Fruit fly (Drosophila melanogaster) whole organism, pupa: ENCODE data around the gene CG11768.

Experiments used
- CG10348 ChIP-seq: fragments of 200-800 bp; sonication (Bioruptor generic); IDR thresholded peaks from 2 replicates; pipeline ENCODE4 v1.3.6; 2022; ENCODE audit warnings: missing biosample characterization, missing genetic modification characterization
- CG12605 ChIP-seq: fragments of 200-800 bp; sonication (Bioruptor generic); IDR thresholded peaks from 2 replicates; pipeline ENCODE4 v1.3.6; 2022; ENCODE audit warnings: missing biosample characterization, missing genetic modification characterization
- CG13204 ChIP-seq: fragments of 200-800 bp; sonication (Bioruptor generic); optimal IDR thresholded peaks from 2 replicates; lab custom pipeline; 2018; ENCODE audit warnings: missing biosample characterization, mild to moderate bottlenecking, missing genetic modification characterization, moderate library complexity
- CG14655 ChIP-seq: fragments of 200-800 bp; sonication (Bioruptor generic); optimal IDR thresholded peaks from 3 replicates; lab custom pipeline; 2017; ENCODE audit warnings: mild to moderate bottlenecking, missing biosample characterization, missing genetic modification reagents, missing genetic modification characterization
- CG15710 ChIP-seq: fragments of 200-800 bp; sonication (Bioruptor generic); optimal IDR thresholded peaks from 2 replicates; lab custom pipeline; 2018; ENCODE audit warnings: missing biosample characterization, mild to moderate bottlenecking, missing genetic modification characterization, moderate library complexity
- CG17806 ChIP-seq: fragments of 200-800 bp; sonication (Bioruptor generic); optimal IDR thresholded peaks from 2 replicates; lab custom pipeline; 2018; ENCODE audit warnings: missing biosample characterization, mild to moderate bottlenecking, missing genetic modification characterization, moderate library complexity
- CG32121 ChIP-seq: fragments of 200-800 bp; sonication (Bioruptor generic); IDR thresholded peaks from 2 replicates; pipeline ENCODE4 v1.3.6; 2022; ENCODE audit warnings: missing biosample characterization, missing genetic modification characterization
- CG34367 ChIP-seq: fragments of 200-800 bp; sonication (Bioruptor generic); optimal IDR thresholded peaks from 2 replicates; lab custom pipeline; 2018; ENCODE audit warnings: missing biosample characterization, mild to moderate bottlenecking, missing genetic modification characterization
- CG4496 ChIP-seq: fragments of 200-800 bp; sonication (Bioruptor generic); IDR thresholded peaks from 3 replicates; pipeline ENCODE4 v1.3.6; 2022; ENCODE audit warnings: missing biosample characterization, missing genetic modification characterization
- CG8159 ChIP-seq: fragments of 200-800 bp; sonication (Bioruptor generic); optimal IDR thresholded peaks from 3 replicates; lab custom pipeline; 2018; ENCODE audit warnings: missing biosample characterization, mild to moderate bottlenecking, missing genetic modification characterization, moderate library complexity
- CG8301 ChIP-seq: fragments of 200-800 bp; sonication (Bioruptor generic); optimal IDR thresholded peaks from 2 replicates; lab custom pipeline; 2018; ENCODE audit warnings: missing biosample characterization, mild to moderate bottlenecking, missing genetic modification characterization
- CG9948 ChIP-seq: fragments of 200-800 bp; sonication (Bioruptor generic); optimal IDR thresholded peaks from 2 replicates; lab custom pipeline; 2018; ENCODE audit warnings: missing biosample characterization, mild to moderate bottlenecking, missing genetic modification characterization, moderate library complexity
- D1 ChIP-seq: fragments of 200-800 bp; sonication (Bioruptor generic); optimal IDR thresholded peaks from 2 replicates; lab custom pipeline; 2018; ENCODE audit warnings: missing biosample characterization, mild to moderate bottlenecking, missing genetic modification characterization, moderate library complexity
- EcR ChIP-seq: fragments of 200-800 bp; sonication (Bioruptor generic); optimal IDR thresholded peaks from 3 replicates; lab custom pipeline; 2019; ENCODE audit warnings: missing biosample characterization, missing genetic modification characterization, mild to moderate bottlenecking, moderate library complexity, missing genetic modification reagents
- Ets98B ChIP-seq: fragments of 200-800 bp; sonication (Bioruptor generic); IDR thresholded peaks from 2 replicates; pipeline ENCODE4 v1.3.6; 2022; ENCODE audit warnings: missing biosample characterization, missing genetic modification characterization
- Pif1A ChIP-seq: fragments of 200-800 bp; sonication (Bioruptor generic); optimal IDR thresholded peaks from 3 replicates; lab custom pipeline; 2016; ENCODE audit warnings: missing biosample characterization, missing genetic modification characterization
- Pif1B ChIP-seq: fragments of 200-800 bp; sonication (Bioruptor generic); optimal IDR thresholded peaks from 3 replicates; lab custom pipeline; 2016; ENCODE audit warnings: missing biosample characterization, missing genetic modification characterization
- Snoo ChIP-seq: fragments of 200-800 bp; sonication (Bioruptor generic); optimal IDR thresholded peaks from 3 replicates; lab custom pipeline; 2017; ENCODE audit warnings: missing biosample characterization, mild to moderate bottlenecking, missing genetic modification characterization, inconsistent platforms
- fd96Ca ChIP-seq: fragments of 200-800 bp; sonication (Bioruptor generic); IDR thresholded peaks from 3 replicates; pipeline ENCODE4 v1.3.6; 2022; ENCODE audit warnings: missing biosample characterization, missing genetic modification characterization
- gl ChIP-seq: fragments of 200-800 bp; sonication (Bioruptor generic); optimal IDR thresholded peaks from 2 replicates; lab custom pipeline; 2018; ENCODE audit warnings: missing biosample characterization, mild to moderate bottlenecking, missing genetic modification characterization
- rn ChIP-seq: fragments of 200-800 bp; sonication (Bioruptor generic); IDR thresholded peaks from 2 replicates; pipeline ENCODE4 v1.3.6; 2022; ENCODE audit warnings: missing biosample characterization, missing genetic modification characterization

CG11768 gene

dm6 chr3R:8788722-8789400, 20.9 kb upstream of the CG11768 start:
- TF ChIP-seq rn (GFP tag; lab: Robert Waterston, UW) (peak; percentile 87), CG13204 (GFP tag; lab: Kevin White, UChicago) (no peak), gl (tag; lab: Kevin White, UChicago) (peak; percentile 41), CG14655 (GFP tag; lab: Kevin White, UChicago) (peak; percentile 89), Pif1A (GFP tag; lab: Kevin White, UChicago) (peak; percentile 97), CG34367 (peak; percentile 76), Snoo (tag; lab: Kevin White, UChicago) (peak; percentile 27), D1 (tag; lab: Kevin White, UChicago) (no peak), CG17806 (peak; percentile 77), CG8159 (tag; lab: Kevin White, UChicago) (peak; percentile 82), CG32121 (GFP tag; lab: Robert Waterston, UW) (peak; percentile 90), CG15710 (tag; lab: Kevin White, UChicago) (peak; percentile 78), fd96Ca (GFP tag; lab: Robert Waterston, UW) (peak; percentile 94), EcR (GFP tag; lab: Kevin White, UChicago) (no peak), Pif1B (GFP tag; lab: Kevin White, UChicago) (peak; percentile 98), CG10348 (GFP tag; lab: Robert Waterston, UW) (no peak), CG4496 (GFP tag; lab: Robert Waterston, UW) (peak; percentile 96), CG12605 (GFP tag; lab: Robert Waterston, UW) (peak; percentile 91), CG8301 (tag; lab: Kevin White, UChicago) (peak; percentile 82), CG9948 (tag; lab: Kevin White, UChicago) (peak; percentile 82), Ets98B (peak; percentile 95)

dm6 chr3R:8787538-8788282, 19.7 kb upstream of the CG11768 start:
- peak; percentile 8 for TF ChIP-seq gl (tag; lab: Kevin White, UChicago)
- TF ChIP-seq CG14655 (GFP tag; lab: Kevin White, UChicago) = peak; percentile 75
- TF ChIP-seq CG13204 (GFP tag; lab: Kevin White, UChicago) = no peak

- TF ChIP-seq CG9948 (tag; lab: Kevin White, UChicago) (no peak), gl (tag; lab: Kevin White, UChicago) (no peak), CG14655 (GFP tag; lab: Kevin White, UChicago) (no peak), Snoo (tag; lab: Kevin White, UChicago) (no peak), D1 (tag; lab: Kevin White, UChicago) (no peak), EcR (GFP tag; lab: Kevin White, UChicago) (peak; percentile 82), CG4496 (GFP tag; lab: Robert Waterston, UW) (0 out of 3 replicates have a peak, but pooled peaks have one; percentile 23), CG17806 (no peak), Ets98B (no peak; the same call in 1 of the 2 replicates), CG32121 (GFP tag; lab: Robert Waterston, UW) (no peak)
Measured at dm6 chr3R:8785451-8785850, 17.5 kb upstream of the CG11768 start.

- TF ChIP-seq Pif1B (GFP tag; lab: Kevin White, UChicago) = no peak
- TF ChIP-seq CG32121 (GFP tag; lab: Robert Waterston, UW) = peak; percentile 80
- TF ChIP-seq rn (GFP tag; lab: Robert Waterston, UW) = peak; percentile 47; the same call in 1 of the 2 replicates
- no peak for TF ChIP-seq CG17806
- TF ChIP-seq CG10348 (GFP tag; lab: Robert Waterston, UW) = peak; percentile 10; the same call in 1 of the 2 replicates
- TF ChIP-seq EcR (GFP tag; lab: Kevin White, UChicago) = no peak
- no peak for TF ChIP-seq CG14655 (GFP tag; lab: Kevin White, UChicago)
- no peak for TF ChIP-seq CG8301 (tag; lab: Kevin White, UChicago)
- peak; percentile 85 for TF ChIP-seq CG4496 (GFP tag; lab: Robert Waterston, UW)
- TF ChIP-seq CG8159 (tag; lab: Kevin White, UChicago) = no peak
- peak; percentile 73 for TF ChIP-seq Ets98B
- peak; percentile 62; the same call in 2 of the 3 replicates for TF ChIP-seq fd96Ca (GFP tag; lab: Robert Waterston, UW)
- TF ChIP-seq D1 (tag; lab: Kevin White, UChicago) = no peak
- TF ChIP-seq CG9948 (tag; lab: Kevin White, UChicago) = no peak
- TF ChIP-seq CG13204 (GFP tag; lab: Kevin White, UChicago) = no peak
- 0 out of 2 replicates have a peak, but pooled peaks have one; percentile 24 for TF ChIP-seq CG12605 (GFP tag; lab: Robert Waterston, UW)
- TF ChIP-seq gl (tag; lab: Kevin White, UChicago) = no peak
- TF ChIP-seq Snoo (tag; lab: Kevin White, UChicago) = no peak
- TF ChIP-seq Pif1A (GFP tag; lab: Kevin White, UChicago) = no peak
- TF ChIP-seq CG34367 = no peak
- TF ChIP-seq CG15710 (tag; lab: Kevin White, UChicago) = no peak
Measured at dm6 chr3R:8784788-8785187, 16.8 kb upstream of the CG11768 start.

- TF ChIP-seq Pif1A (GFP tag; lab: Kevin White, UChicago) (no peak), CG14655 (GFP tag; lab: Kevin White, UChicago) (no peak), CG12605 (GFP tag; lab: Robert Waterston, UW) (no peak), CG32121 (GFP tag; lab: Robert Waterston, UW) (no peak), CG4496 (GFP tag; lab: Robert Waterston, UW) (no peak), gl (tag; lab: Kevin White, UChicago) (no peak), CG13204 (GFP tag; lab: Kevin White, UChicago) (no peak), CG10348 (GFP tag; lab: Robert Waterston, UW) (no peak), CG34367 (no peak)
- TF ChIP-seq, all 21 proteins: peak for 0
Measured at dm6 chr3R:8780689-8781088, 12.7 kb upstream of the CG11768 start, which contains the start of gene CG33189. TSS of gene CG33189 (minus strand) at chr3R:8780789.
